Worm (Caenorhabditis elegans) whole organism, young adult: ENCODE data around the gene R04F11.3.

Experiments
- B0336.3 ChIP-seq: fragments of 200-800 bp; sonication (Bioruptor generic); IDR thresholded peaks from 2 replicates; pipeline ENCODE4 v1.3.6; 2022; ENCODE audit warnings: missing genetic modification characterization, missing compliant biosample characterization
- F10E7.11 ChIP-seq: sonication (generic microtip); optimal IDR thresholded peaks from 2 replicates; lab custom pipeline; 2017; ENCODE audit warnings: mild to moderate bottlenecking, missing genetic modification characterization, moderate library complexity, missing compliant biosample characterization
- F23B12.7 ChIP-seq: sonication (generic microtip); optimal IDR thresholded peaks from 2 replicates; lab custom pipeline; 2017; ENCODE audit warnings: missing genetic modification characterization, mild to moderate bottlenecking, missing compliant biosample characterization, antibody characterized with exemption, moderate library complexity; ENCODE audit not compliant: insufficient read depth
- F49E8.2 ChIP-seq: sonication (generic microtip); optimal IDR thresholded peaks from 3 replicates; lab custom pipeline; 2017; ENCODE audit warnings: missing genetic modification characterization, mild to moderate bottlenecking, missing compliant biosample characterization, antibody characterized with exemption, moderate library complexity; ENCODE audit not compliant: insufficient read depth
- F57A8.1 ChIP-seq: fragments of 200-800 bp; sonication (Bioruptor generic); optimal IDR thresholded peaks from 2 replicates; lab custom pipeline; 2018; ENCODE audit warnings: mild to moderate bottlenecking, missing genetic modification characterization, moderate library complexity, missing compliant biosample characterization
- K12H6.12 ChIP-seq: fragments of 200-800 bp; sonication (Bioruptor generic); optimal IDR thresholded peaks from 2 replicates; lab custom pipeline; 2018; ENCODE audit warnings: mild to moderate bottlenecking, missing genetic modification characterization, missing compliant biosample characterization
- T07F8.4 ChIP-seq: sonication (generic microtip); optimal IDR thresholded peaks from 2 replicates; lab custom pipeline; 2016; ENCODE audit warnings: mild to moderate bottlenecking, missing genetic modification characterization, moderate library complexity, missing compliant biosample characterization
- T26A5.8 ChIP-seq: sonication (generic microtip); optimal IDR thresholded peaks from 2 replicates; lab custom pipeline; 2016; ENCODE audit warnings: missing genetic modification characterization, missing compliant biosample characterization
- Y53G8AR.9 ChIP-seq: fragments of 200-800 bp; sonication (Bioruptor generic); conservative IDR thresholded peaks from 2 replicates; pipeline ENCODE4 v1.3.6; 2022; ENCODE audit warnings: missing genetic modification reagents, missing genetic modification characterization, missing compliant biosample characterization
- Y79H2A.3 ChIP-seq: fragments of 200-800 bp; sonication (Bioruptor generic); conservative IDR thresholded peaks from 2 replicates; pipeline ENCODE4 v1.3.6; 2022; ENCODE audit warnings: missing genetic modification reagents, missing genetic modification characterization, missing compliant biosample characterization
- Y95B8A.8 ChIP-seq: fragments of 200-800 bp; sonication (Bioruptor generic); IDR thresholded peaks from 2 replicates; pipeline ENCODE4 v1.3.6; 2022; ENCODE audit warnings: missing genetic modification reagents, missing genetic modification characterization, missing compliant biosample characterization
- akir-1 ChIP-seq: fragments of 200-800 bp; sonication (Bioruptor generic); optimal IDR thresholded peaks from 2 replicates; lab custom pipeline; 2018; ENCODE audit warnings: mild to moderate bottlenecking, missing genetic modification characterization, moderate library complexity, missing compliant biosample characterization
- attf-3 ChIP-seq: fragments of 200-800 bp; sonication (Bioruptor generic); conservative IDR thresholded peaks from 2 replicates; pipeline ENCODE4 v1.3.6; 2022; ENCODE audit warnings: missing genetic modification reagents, missing genetic modification characterization, missing compliant biosample characterization
- attf-5 ChIP-seq: fragments of 200-800 bp; sonication (Bioruptor generic); optimal IDR thresholded peaks from 2 replicates; lab custom pipeline; 2018; ENCODE audit warnings: mild to moderate bottlenecking, missing genetic modification characterization, missing compliant biosample characterization
- bed-1 ChIP-seq: fragments of 200-800 bp; sonication (Bioruptor generic); IDR thresholded peaks from 2 replicates; pipeline ENCODE4 v1.3.6; 2022; ENCODE audit warnings: missing genetic modification reagents, missing genetic modification characterization, missing compliant biosample characterization
- bed-2 ChIP-seq: fragments of 200-800 bp; sonication (Bioruptor generic); IDR thresholded peaks from 2 replicates; pipeline ENCODE4 v1.3.6; 2022; ENCODE audit warnings: missing genetic modification reagents, missing genetic modification characterization, missing compliant biosample characterization
- cebp-2 ChIP-seq: fragments of 200-800 bp; sonication (Bioruptor generic); IDR thresholded peaks from 2 replicates; pipeline ENCODE4 v1.3.6; 2022; ENCODE audit warnings: missing genetic modification characterization, missing compliant biosample characterization
- ceh-27 ChIP-seq: fragments of 200-800 bp; sonication (Bioruptor generic); optimal IDR thresholded peaks from 2 replicates; lab custom pipeline; 2018; ENCODE audit warnings: mild to moderate bottlenecking, missing genetic modification characterization, moderate library complexity, missing compliant biosample characterization
- efl-1 ChIP-seq: fragments of 150-350 bp; optimal IDR thresholded peaks from 2 replicates; lab custom pipeline; 2014; ENCODE audit warnings: missing biosample characterization, missing genetic modification reagents, missing genetic modification characterization
- egl-18 ChIP-seq: fragments of 200-800 bp; sonication (Bioruptor generic); IDR thresholded peaks from 2 replicates; pipeline ENCODE4 v1.3.6; 2022; ENCODE audit warnings: missing genetic modification reagents, missing genetic modification characterization, missing compliant biosample characterization
- egrh-3 ChIP-seq: fragments of 200-800 bp; sonication (Bioruptor generic); IDR thresholded peaks from 2 replicates; pipeline ENCODE4 v1.3.6; 2022; ENCODE audit warnings: missing genetic modification reagents, missing genetic modification characterization, missing compliant biosample characterization
- hlh-12 ChIP-seq: sonication (generic microtip); optimal IDR thresholded peaks from 2 replicates; lab custom pipeline; 2016; ENCODE audit warnings: missing genetic modification characterization, missing compliant biosample characterization
- hsf-1 ChIP-seq: fragments of 200-800 bp; sonication (Bioruptor generic); IDR thresholded peaks from 2 replicates; pipeline ENCODE4 v1.3.6; 2022; ENCODE audit warnings: missing genetic modification reagents, missing genetic modification characterization, missing compliant biosample characterization
- lag-1 ChIP-seq: fragments of 200-800 bp; sonication (Bioruptor generic); IDR thresholded peaks from 2 replicates; pipeline ENCODE4 v1.3.6; 2022; ENCODE audit warnings: missing genetic modification reagents, missing genetic modification characterization, missing compliant biosample characterization
- lir-1 ChIP-seq: fragments of 200-800 bp; sonication (Bioruptor generic); conservative IDR thresholded peaks from 2 replicates; pipeline ENCODE4 v1.3.6; 2022; ENCODE audit warnings: missing genetic modification reagents, missing genetic modification characterization, missing compliant biosample characterization
- lsy-27 ChIP-seq: sonication (generic microtip); optimal IDR thresholded peaks from 2 replicates; lab custom pipeline; 2017; ENCODE audit warnings: missing genetic modification characterization, mild to moderate bottlenecking, missing compliant biosample characterization, antibody characterized with exemption, missing genotype, borderline replicate concordance; ENCODE audit not compliant: insufficient read depth
- madf-6 ChIP-seq: fragments of 200-800 bp; sonication (Bioruptor generic); IDR thresholded peaks from 2 replicates; pipeline ENCODE4 v1.3.6; 2022; ENCODE audit warnings: missing genetic modification reagents, missing genetic modification characterization, missing compliant biosample characterization
- mcd-1 ChIP-seq: fragments of 200-800 bp; sonication (Bioruptor generic); IDR thresholded peaks from 2 replicates; pipeline ENCODE4 v1.3.6; 2022; ENCODE audit warnings: missing genetic modification reagents, missing genetic modification characterization, missing compliant biosample characterization
- nfya-1 ChIP-seq: sonication (generic microtip); optimal IDR thresholded peaks from 2 replicates; lab custom pipeline; 2017; ENCODE audit warnings: antibody characterized with exemption, missing compliant biosample characterization, missing genetic modification characterization, borderline replicate concordance; ENCODE audit not compliant: insufficient read depth
- nfyb-1 ChIP-seq: fragments of 200-800 bp; sonication (Bioruptor generic); IDR thresholded peaks from 2 replicates; pipeline ENCODE4 v1.3.6; 2022; ENCODE audit warnings: missing genetic modification reagents, missing genetic modification characterization, missing compliant biosample characterization
- nhr-179 ChIP-seq: sonication (generic microtip); optimal IDR thresholded peaks from 2 replicates; lab custom pipeline; 2016; ENCODE audit warnings: mild to moderate bottlenecking, missing genetic modification characterization, missing compliant biosample characterization
- nhr-27 ChIP-seq: fragments of 200-800 bp; sonication (Bioruptor generic); optimal IDR thresholded peaks from 2 replicates; lab custom pipeline; 2018; ENCODE audit warnings: mild to moderate bottlenecking, missing genetic modification characterization, moderate library complexity, missing compliant biosample characterization
- pbrm-1 ChIP-seq: fragments of 200-800 bp; sonication (Bioruptor generic); IDR thresholded peaks from 2 replicates; pipeline ENCODE4 v1.3.6; 2022; ENCODE audit warnings: missing genetic modification reagents, missing genetic modification characterization, missing compliant biosample characterization
- pha-4 ChIP-seq: fragments of 150-350 bp; sonication (generic microtip); optimal IDR thresholded peaks from 2 replicates; lab custom pipeline; 2014; ENCODE audit warnings: missing biosample characterization, missing genetic modification reagents, missing genetic modification characterization
- sdz-38 ChIP-seq: sonication (generic microtip); optimal IDR thresholded peaks from 2 replicates; lab custom pipeline; 2016; ENCODE audit warnings: missing genotype, missing genetic modification characterization, missing compliant biosample characterization
- snpc-3.4 ChIP-seq: sonication (generic microtip); optimal IDR thresholded peaks from 2 replicates; lab custom pipeline; 2017; ENCODE audit warnings: missing genetic modification characterization, mild to moderate bottlenecking, missing compliant biosample characterization, antibody characterized with exemption, moderate library complexity, missing genotype, missing genetic modification reagents
- snpc-4 ChIP-seq, 5 experiments: fragments of 150-350 bp in 1 of 5; sonication (generic microtip) in 4 of 5; optimal IDR thresholded peaks; 2 replicates each; lab custom pipeline; 2014 to 2018; ENCODE audit warnings: missing genetic modification characterization in 5 of 5, missing biosample characterization in 3 of 5, antibody characterized with exemption in 2 of 5, mild to moderate bottlenecking in 2 of 5, missing compliant biosample characterization in 2 of 5, missing genotype in 2 of 5, moderate library complexity in 2 of 5, missing genetic modification reagents in 1 of 5
- sptf-2 ChIP-seq: fragments of 200-800 bp; sonication (Bioruptor generic); optimal IDR thresholded peaks from 2 replicates; lab custom pipeline; 2018; ENCODE audit warnings: mild to moderate bottlenecking, missing genetic modification characterization, missing compliant biosample characterization
- tbp1 ChIP-seq: fragments of 200-800 bp; sonication (Bioruptor generic); optimal IDR thresholded peaks from 2 replicates; lab custom pipeline; 2018; ENCODE audit warnings: mild to moderate bottlenecking, missing genetic modification characterization, missing compliant biosample characterization
- tbx-9 ChIP-seq: sonication (generic microtip); optimal IDR thresholded peaks from 2 replicates; lab custom pipeline; 2016; ENCODE audit warnings: borderline replicate concordance, missing genetic modification characterization, inconsistent platforms, missing compliant biosample characterization
- xnd-1 ChIP-seq: sonication (generic microtip); optimal IDR thresholded peaks from 2 replicates; lab custom pipeline; 2016; ENCODE audit warnings: missing genotype, missing genetic modification reagents, missing genetic modification characterization, missing compliant biosample characterization
- ztf-22 ChIP-seq: fragments of 200-800 bp; sonication (Bioruptor generic); optimal IDR thresholded peaks from 2 replicates; lab custom pipeline; 2018; ENCODE audit warnings: mild to moderate bottlenecking, missing genetic modification characterization, moderate library complexity, missing compliant biosample characterization
- ztf-25 ChIP-seq: fragments of 200-800 bp; sonication (Bioruptor generic); IDR thresholded peaks from 2 replicates; pipeline ENCODE4 v1.3.6; 2022; ENCODE audit warnings: missing genetic modification reagents, missing genetic modification characterization, missing compliant biosample characterization
- ztf-3 ChIP-seq: fragments of 200-800 bp; sonication (Bioruptor generic); optimal IDR thresholded peaks from 2 replicates; lab custom pipeline; 2018; ENCODE audit warnings: mild to moderate bottlenecking, missing genetic modification characterization, missing compliant biosample characterization

Gene R04F11.3

DNA sequence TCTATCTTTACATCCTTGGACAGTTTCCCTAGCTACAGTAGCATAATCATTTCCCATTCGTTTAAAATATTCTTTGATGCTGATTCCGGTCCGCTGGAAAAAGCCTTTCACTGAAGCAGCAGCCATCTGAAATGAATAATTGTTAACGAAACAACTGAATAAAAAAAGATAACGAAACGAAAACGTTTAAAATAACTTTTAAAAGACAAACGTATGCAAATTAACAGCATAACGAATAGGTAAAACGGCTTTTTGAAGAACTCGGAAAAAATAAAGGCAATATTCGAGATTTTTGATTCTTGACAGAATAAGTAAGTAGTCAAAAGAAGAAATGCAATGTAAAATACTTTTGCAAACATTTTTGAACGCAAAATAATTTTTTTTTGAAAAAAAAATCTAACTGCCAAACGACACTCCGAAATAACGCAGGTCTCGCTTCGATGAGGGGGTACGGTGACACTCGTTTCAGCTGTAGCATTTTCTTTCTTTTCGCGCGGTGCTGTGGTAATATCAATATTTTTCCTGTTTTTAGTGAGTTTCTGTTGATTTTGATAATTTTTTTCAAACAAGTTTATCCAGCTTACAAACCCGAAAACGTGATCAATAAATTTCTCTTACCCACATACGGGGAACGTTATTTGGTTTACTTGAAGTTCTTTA, 1.0 kb upstream of the R04F11.3 start, which contains the start of the genes R04F11.5 and R04F11.2 (continued):
- TF ChIP-seq snpc-4 (GFP tag; optimal IDR thresholded peaks at IDR 0.05; lab: Kevin White, UChicago) (no peak), snpc-4 (tag; optimal IDR thresholded peaks at IDR 0.05; lab: Kevin White, UChicago) (peak; percentile 31 to 66 (median 38)), nhr-179 (tag; lab: Kevin White, UChicago) (no peak), nfyb-1 (peak; percentile 36; the same call in 1 of the 2 replicates), F23B12.7 (tag; lab: Kevin White, UChicago) (peak; percentile 66), pbrm-1 (GFP tag; lab: Robert Waterston, UW) (peak; percentile 47; the same call in 1 of the 2 replicates), attf-3 (GFP tag; lab: Robert Waterston, UW) (peak; percentile 99), Y53G8AR.9 (GFP tag; lab: Robert Waterston, UW) (peak; percentile 46; the same call in 1 of the 2 replicates), egl-18 (GFP tag; lab: Robert Waterston, UW) (no peak), lsy-27 (tag; lab: Kevin White, UChicago) (peak; percentile 32), efl-1 (peak; percentile 82), snpc-3.4 (tag; lab: Kevin White, UChicago) (peak; percentile 67), pha-4 (no peak), xnd-1 (tag; lab: Kevin White, UChicago) (peak; percentile 40), F49E8.2 (tag; lab: Kevin White, UChicago) (peak; percentile 64), attf-5 (GFP tag; lab: Kevin White, UChicago) (peak; percentile 88), Y95B8A.8 (peak; percentile 79), ceh-27 (GFP tag; lab: Kevin White, UChicago) (peak; percentile 39), ztf-22 (GFP tag; lab: Kevin White, UChicago) (no peak), T26A5.8 (tag; lab: Kevin White, UChicago) (no peak)

DNA sequence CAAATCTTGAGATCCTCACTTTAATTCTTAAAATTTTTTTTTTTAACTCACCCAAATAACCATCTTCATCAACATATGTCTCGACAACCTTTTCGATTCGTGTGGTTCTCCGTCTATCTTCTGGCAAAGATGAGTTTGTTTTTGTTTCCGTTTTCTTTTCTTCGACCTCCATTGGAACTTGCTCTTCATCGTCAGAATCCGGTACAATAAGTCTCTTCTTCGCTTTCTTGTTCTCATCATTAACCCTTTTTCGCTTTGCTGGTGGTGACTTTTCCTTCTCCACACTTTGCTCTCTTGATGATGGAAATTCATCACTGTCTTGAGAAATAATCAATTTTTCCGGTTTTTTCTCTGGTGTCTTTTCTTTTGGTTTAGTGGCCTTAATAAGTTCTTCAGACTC, 904 bp downstream of the R04F11.3 start:
- TF ChIP-seq sdz-38 (tag; lab: Kevin White, UChicago) = no peak
- no peak for TF ChIP-seq lag-1
- no peak for TF ChIP-seq lir-1
- TF ChIP-seq F57A8.1 (GFP tag; lab: Kevin White, UChicago) = no peak
- no peak for TF ChIP-seq T07F8.4
- no peak for TF ChIP-seq tbx-9
- no peak for TF ChIP-seq efl-1
- TF ChIP-seq bed-1 = no peak
- no peak for TF ChIP-seq bed-2 (GFP tag; lab: Robert Waterston, UW)
- TF ChIP-seq nhr-27 = no peak
- no peak for TF ChIP-seq Y79H2A.3 (GFP tag; lab: Robert Waterston, UW)
- TF ChIP-seq ztf-3 (GFP tag; lab: Kevin White, UChicago) = no peak
- no peak for TF ChIP-seq B0336.3 (GFP tag; lab: Robert Waterston, UW)

DNA sequence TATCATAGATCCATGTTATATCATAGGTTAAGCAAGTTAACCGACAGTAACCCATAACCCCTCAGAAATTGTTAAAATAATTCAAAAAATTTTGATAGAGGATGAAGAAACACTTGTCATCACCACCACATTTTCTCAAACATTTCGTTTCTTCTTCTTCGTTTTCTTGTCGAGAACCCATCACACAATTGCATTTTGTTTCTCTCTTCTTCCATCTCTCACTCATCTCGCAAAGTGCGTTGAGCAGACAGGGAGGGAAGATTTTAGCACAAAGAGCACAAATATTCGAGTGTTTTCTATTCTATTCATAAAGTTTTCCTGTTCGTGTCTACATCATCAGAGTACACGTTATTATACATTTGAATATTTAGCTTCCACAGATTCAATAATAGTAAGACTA, 2.6 kb downstream of the R04F11.3 start:
- TF ChIP-seq nfya-1 (no peak), madf-6 (GFP tag; lab: Robert Waterston, UW) (0 out of 2 replicates have a peak, but pooled peaks have one; percentile 7), hsf-1 (peak; percentile 67), F49E8.2 (tag; lab: Kevin White, UChicago) (no peak), mcd-1 (GFP tag; lab: Robert Waterston, UW) (no peak), egrh-3 (no peak), ztf-25 (no peak), sptf-2 (GFP tag; lab: Kevin White, UChicago) (no peak), akir-1 (GFP tag; lab: Kevin White, UChicago) (no peak), snpc-3.4 (tag; lab: Kevin White, UChicago) (no peak), T07F8.4 (no peak), B0336.3 (GFP tag; lab: Robert Waterston, UW) (0 out of 2 replicates have a peak, but pooled peaks have one; percentile 10), K12H6.12 (no peak), nhr-179 (tag; lab: Kevin White, UChicago) (no peak), F10E7.11 (tag; lab: Kevin White, UChicago) (no peak), tbp1 (GFP tag; lab: Kevin White, UChicago) (no peak), hlh-12 (tag; lab: Kevin White, UChicago) (no peak), cebp-2 (GFP tag; lab: Robert Waterston, UW) (no peak)
